Worm (Caenorhabditis elegans): ENCODE results near the gene C47E8.1.

The C47E8.1 gene

DNA sequence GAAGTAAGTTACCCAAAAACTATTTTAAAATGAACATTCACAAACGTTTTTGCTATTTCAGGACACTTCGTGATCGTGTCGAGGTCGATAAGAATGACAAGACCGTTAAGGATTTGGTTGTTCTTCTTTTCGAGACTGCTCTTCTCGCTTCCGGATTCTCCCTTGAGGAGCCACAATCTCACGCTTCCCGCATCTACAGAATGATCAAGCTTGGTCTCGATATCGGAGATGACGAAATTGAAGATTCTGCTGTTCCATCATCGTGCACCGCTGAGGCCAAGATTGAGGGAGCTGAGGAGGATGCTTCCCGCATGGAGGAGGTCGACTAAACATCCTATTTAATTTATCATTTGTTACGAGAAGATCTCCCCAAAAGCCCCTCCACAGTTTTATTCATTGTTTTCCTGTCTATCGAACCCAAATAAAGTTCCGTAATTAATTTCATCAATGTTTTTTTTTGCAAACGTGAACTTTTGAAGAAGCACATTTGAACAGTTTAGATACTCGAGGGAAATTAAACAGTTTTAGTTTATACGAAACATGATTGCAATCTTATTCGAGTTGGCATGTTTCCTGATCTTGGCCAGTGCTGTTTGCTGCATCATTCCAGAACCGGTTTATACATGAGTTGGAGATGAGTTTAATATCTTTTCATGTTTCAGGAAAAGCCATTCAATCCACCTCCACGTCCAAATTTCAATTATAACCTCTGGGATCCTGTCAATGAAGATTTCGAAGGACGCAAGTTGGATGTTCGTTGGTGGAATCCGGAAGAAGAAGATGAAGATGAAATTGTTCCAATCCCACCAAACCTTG, 22.5 kb downstream of the C47E8.1 start, which contains the start of gene C47E8.11 (continued):
- TF ChIP-seq F39B2.1 (GFP tag; IDR thresholded peaks at IDR 0.05) (no peak), sea-2 (GFP tag; IDR thresholded peaks at IDR 0.05) (no peak), K11D2.4 (GFP tag; IDR thresholded peaks at IDR 0.05) (no peak), snpc-3.4 (tag; optimal IDR thresholded peaks at IDR 0.05) (peak; percentile 88), egl-44 (GFP tag; IDR thresholded peaks at IDR 0.05) (no peak), chd-7 (tag; optimal IDR thresholded peaks at IDR 0.05) (no peak), bed-1 (GFP tag; IDR thresholded peaks at IDR 0.05) (no peak)

DNA sequence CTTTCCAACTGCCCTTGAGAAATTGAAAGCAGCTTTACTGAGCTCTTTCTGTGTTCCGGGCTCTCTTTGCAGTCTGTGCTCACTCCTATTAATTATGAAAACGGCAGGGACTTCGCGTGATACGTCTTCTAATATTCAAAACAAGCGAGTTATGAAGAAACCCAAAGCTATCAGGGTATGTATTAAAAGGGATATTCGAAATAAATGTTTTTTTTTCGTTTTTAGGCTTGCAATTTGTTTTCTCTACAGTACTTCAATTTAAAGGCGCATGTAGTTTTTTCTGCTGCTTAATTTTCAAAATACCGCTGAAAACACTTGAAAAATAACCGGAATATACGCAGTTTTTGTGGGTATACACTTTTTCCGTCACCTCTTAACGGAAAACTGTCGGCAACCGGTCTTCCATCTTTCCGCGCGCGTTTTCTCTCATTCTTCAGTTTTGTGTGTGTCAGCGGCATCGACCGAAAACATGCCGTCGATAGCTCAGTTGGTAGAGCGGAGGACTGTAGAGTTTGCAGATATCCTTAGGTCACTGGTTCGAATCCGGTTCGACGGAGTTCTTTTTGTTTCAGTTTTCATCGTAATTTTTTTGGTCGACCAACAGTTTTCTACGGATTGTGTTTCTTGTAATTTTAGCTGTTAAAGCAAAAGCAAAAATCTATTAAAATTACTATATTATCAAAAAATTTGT, 23.4 kb downstream of the C47E8.1 start, which contains the start of gene gasr-8:
Gene gasr-8, plus strand, starts transcription at position 51 of the 691 bp plus-strand sequence.
- TF ChIP-seq ZK185.1 (tag; optimal IDR thresholded peaks at IDR 0.05; ENCODE audit: poor library complexity, severe bottlenecking) (peak; percentile 45), repo-1 (tag; optimal IDR thresholded peaks at IDR 0.05) (no peak), nhr-90 (tag; optimal IDR thresholded peaks at IDR 0.05) (peak; percentile 32), attf-3 (GFP tag; conservative IDR thresholded peaks at IDR 0.05) (no peak), madf-10 (tag; optimal IDR thresholded peaks at IDR 0.05) (peak; percentile 28), ama-1 (optimal IDR thresholded peaks at IDR 0.05) (no peak), ama-1 (GFP tag; optimal IDR thresholded peaks at IDR 0.05) (peak in 1 of 2 experiments; percentile 51), pha-4 (tag; optimal IDR thresholded peaks at IDR 0.05) (no peak), lsl-1 (GFP tag; optimal IDR thresholded peaks at IDR 0.05) (peak; percentile 73), Y95B8A.8 (GFP tag; IDR thresholded peaks at IDR 0.05) (no peak), lin-54 (GFP tag; optimal IDR thresholded peaks at IDR 0.05) (peak; percentile 26), lag-1 (GFP tag; IDR thresholded peaks at IDR 0.05) (no peak), ceh-40 (GFP tag; IDR thresholded peaks at IDR 0.05) (no peak), xnd-1 (tag; optimal IDR thresholded peaks at IDR 0.05) (peak; percentile 64), mcd-1 (GFP tag; IDR thresholded peaks at IDR 0.05) (peak; percentile 15; the same call in 1 of the 2 replicates), snpc-4 (GFP tag; optimal IDR thresholded peaks at IDR 0.05) (no peak), snpc-4 (tag; optimal IDR thresholded peaks at IDR 0.05) (peak in 2 of 4 experiments; percentile 27 to 34), madf-3 (GFP tag; IDR thresholded peaks at IDR 0.05) (0 out of 2 replicates have a peak, but pooled peaks have one; percentile 4), fkh-3 (tag; optimal IDR thresholded peaks at IDR 0.05) (no peak), madf-6 (GFP tag; IDR thresholded peaks at IDR 0.05) (peak; percentile 66), egl-44 (GFP tag; IDR thresholded peaks at IDR 0.05) (no peak), rec-8 (tag; optimal IDR thresholded peaks at IDR 0.05) (peak; percentile 1 to 50), die-1 (tag; optimal IDR thresholded peaks at IDR 0.05) (peak; percentile 48), unc-130 (GFP tag; optimal IDR thresholded peaks at IDR 0.05) (peak; percentile 8), nfyb-1 (GFP tag; IDR thresholded peaks at IDR 0.05) (peak; percentile 76), hsf-1 (GFP tag; IDR thresholded peaks at IDR 0.05) (peak; percentile 73), D2030.7 (GFP tag; IDR thresholded peaks at IDR 0.05) (peak; percentile 63), madf-8 (GFP tag; conservative IDR thresholded peaks at IDR 0.05) (peak; percentile 66), F33H1.4 (GFP tag; IDR thresholded peaks at IDR 0.05) (peak; percentile 8; the same call in 1 of the 2 replicates), snpc-3.4 (tag; optimal IDR thresholded peaks at IDR 0.05) (peak; percentile 29), F22D6.2 (tag; optimal IDR thresholded peaks at IDR 0.05) (no peak), B0261.1 (tag; optimal IDR thresholded peaks at IDR 0.05) (peak; percentile 85), lin-26 (GFP tag; IDR thresholded peaks at IDR 0.05) (peak; percentile 80), hmg-1.2 (GFP tag; IDR thresholded peaks at IDR 0.05) (peak; percentile 52), ztf-18 (tag; optimal IDR thresholded peaks at IDR 0.05) (peak; percentile 23), dox-1 (GFP tag; IDR thresholded peaks at IDR 0.05) (peak; percentile 45; the same call in 1 of the 2 replicates), F23B12.7 (tag; optimal IDR thresholded peaks at IDR 0.05; ENCODE audit: insufficient read depth) (peak; percentile 48), tbp1 (GFP tag; optimal IDR thresholded peaks at IDR 0.05) (peak; percentile 90), rcor-1 (GFP tag; IDR thresholded peaks at IDR 0.05) (no peak)

All from whole organism, young adult.